Fruit fly (Drosophila melanogaster): ENCODE measurements around the gene Fbxl4.

DNA sequence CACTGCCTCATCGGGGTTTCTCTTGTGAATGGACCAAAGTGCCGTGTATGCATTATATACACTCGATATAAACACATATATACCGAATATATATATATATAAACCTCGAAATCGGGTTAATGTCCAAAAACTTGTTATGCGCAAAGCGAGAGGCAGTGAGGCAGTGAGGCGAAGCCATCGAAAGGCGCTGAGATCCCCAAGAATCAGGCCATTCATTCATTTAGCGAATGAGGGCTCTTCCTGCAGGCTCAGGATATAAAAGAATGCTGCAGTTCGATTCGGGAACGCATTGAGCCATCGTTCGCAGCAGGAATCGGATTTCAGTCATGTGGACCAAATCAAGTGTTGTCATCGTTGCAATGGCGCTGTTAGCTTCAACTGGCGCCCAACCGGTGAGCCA lies 50.8 kb downstream of the Fbxl4 start, which contains the start of gene CG12481:
- TF ChIP-seq CG4496 (GFP tag; IDR thresholded peaks at IDR 0.05) = no peak
- TF ChIP-seq CG9948 (tag; optimal IDR thresholded peaks at IDR 0.05) = no peak
- no peak for TF ChIP-seq Pif1A (GFP tag; optimal IDR thresholded peaks at IDR 0.05)
- TF ChIP-seq CG12605 (GFP tag; IDR thresholded peaks at IDR 0.05) = no peak
- no peak for TF ChIP-seq CG8159 (tag; optimal IDR thresholded peaks at IDR 0.05)
- TF ChIP-seq CG34367 (tag; optimal IDR thresholded peaks at IDR 0.05) = no peak
- TF ChIP-seq CG14655 (GFP tag; optimal IDR thresholded peaks at IDR 0.05) = no peak
- TF ChIP-seq CG8301 (tag; optimal IDR thresholded peaks at IDR 0.05) = no peak
- TF ChIP-seq D1 (tag; optimal IDR thresholded peaks at IDR 0.05) = no peak
- TF ChIP-seq rn (GFP tag; IDR thresholded peaks at IDR 0.05) = no peak
- no peak for TF ChIP-seq CG15710 (tag; optimal IDR thresholded peaks at IDR 0.05)
- TF ChIP-seq gl (tag; optimal IDR thresholded peaks at IDR 0.05) = no peak

Measured in whole organism, pupa.